Worm (Caenorhabditis elegans): ENCODE results near the gene syx-18.

Gene syx-18

DNA sequence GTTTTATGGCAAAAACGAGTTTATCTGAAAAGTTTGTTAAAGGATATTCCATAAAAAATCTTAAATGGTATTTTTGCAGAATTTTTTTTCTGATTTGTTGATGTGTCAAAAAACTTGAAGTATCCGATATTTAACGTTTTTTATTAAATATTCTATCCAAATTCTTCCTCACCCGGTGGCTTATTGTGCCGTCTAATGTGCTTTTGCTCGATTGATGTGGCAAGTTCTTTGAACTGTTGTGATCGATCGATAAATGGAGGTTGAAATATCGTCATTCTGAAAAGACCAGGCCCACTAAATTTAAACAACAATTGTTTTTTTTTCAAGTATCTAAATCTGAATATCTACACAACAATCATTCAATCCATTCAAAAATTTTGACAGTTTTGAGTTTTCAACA, at the start of gene syx-18 (continued):
- TF ChIP-seq lin-13 (GFP tag; optimal IDR thresholded peaks at IDR 0.05) (peak; percentile 8), ctbp-1 (GFP tag; IDR thresholded peaks at IDR 0.05) (no peak), nhr-41 (GFP tag; IDR thresholded peaks at IDR 0.05) (no peak), daf-8 (GFP tag; IDR thresholded peaks at IDR 0.05) (no peak), nhr-237 (tag; optimal IDR thresholded peaks at IDR 0.05) (no peak), ceh-82 (tag; optimal IDR thresholded peaks at IDR 0.05) (no peak), mep-1 (tag; optimal IDR thresholded peaks at IDR 0.05) (peak; percentile 17), nhr-11 (tag; optimal IDR thresholded peaks at IDR 0.05) (no peak), T26A8.4 (GFP tag; IDR thresholded peaks at IDR 0.05) (peak; percentile 40; the same call in 1 of the 2 replicates), dmd-8 (GFP tag; IDR thresholded peaks at IDR 0.05) (no peak), vab-7 (GFP tag; IDR thresholded peaks at IDR 0.05) (no peak), lir-3 (tag; optimal IDR thresholded peaks at IDR 0.05) (no peak), spr-1 (tag; optimal IDR thresholded peaks at IDR 0.05) (no peak), gei-8 (GFP tag; optimal IDR thresholded peaks at IDR 0.05) (no peak), lin-39 (tag; optimal IDR thresholded peaks at IDR 0.05) (no peak), pha-4 (GFP tag; IDR thresholded peaks at IDR 0.05) (no peak), pha-4 (tag; optimal IDR thresholded peaks at IDR 0.05) (no peak), attf-4 (tag; optimal IDR thresholded peaks at IDR 0.05) (no peak), cey-2 (tag; optimal IDR thresholded peaks at IDR 0.05; ENCODE audit: borderline replicate concordance, insufficient read depth) (no peak), ceh-28 (tag; optimal IDR thresholded peaks at IDR 0.05) (no peak), hmg-1.1 (GFP tag; IDR thresholded peaks at IDR 0.05) (no peak), F49E8.2 (tag; optimal IDR thresholded peaks at IDR 0.05; ENCODE audit: borderline replicate concordance) (no peak), nhr-102 (tag; optimal IDR thresholded peaks at IDR 0.05) (no peak), nhr-6 (tag; optimal IDR thresholded peaks at IDR 0.05) (no peak), pqm-1 (tag; optimal IDR thresholded peaks at IDR 0.05) (no peak), dve-1 (tag; optimal IDR thresholded peaks at IDR 0.05; ENCODE audit: insufficient read depth) (peak; percentile 34), nhr-10 (tag; optimal IDR thresholded peaks at IDR 0.05) (no peak), F37D6.2 (tag; optimal IDR thresholded peaks at IDR 0.05) (no peak), madf-5 (GFP tag; IDR thresholded peaks at IDR 0.05) (no peak), ZK546.5 (tag; optimal IDR thresholded peaks at IDR 0.05) (no peak)

DNA sequence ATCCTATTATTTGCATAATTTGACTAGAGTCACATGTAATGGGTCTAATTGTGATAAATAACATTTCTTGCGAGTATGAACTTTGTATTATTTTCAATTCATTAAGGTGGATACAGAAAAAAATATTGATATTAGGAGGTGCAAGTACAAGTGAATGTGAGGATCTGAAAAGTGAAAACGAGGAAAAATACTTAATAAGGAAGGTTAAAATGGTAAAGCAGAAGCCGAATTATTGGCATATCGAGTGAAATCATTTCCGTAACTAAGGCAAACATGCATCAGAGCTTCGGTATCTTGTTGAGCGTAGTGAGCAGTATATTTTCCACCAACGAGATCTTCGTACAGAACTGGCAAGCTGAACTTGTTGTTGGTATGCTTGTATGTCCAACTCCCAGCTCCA, 49.2 kb upstream of the syx-18 start:
- TF ChIP-seq lin-39 (tag; optimal IDR thresholded peaks at IDR 0.05) = no peak
- no peak for TF ChIP-seq egl-43 (GFP tag; IDR thresholded peaks at IDR 0.05)
- TF ChIP-seq aly-2 (tag; optimal IDR thresholded peaks at IDR 0.05) = no peak

DNA sequence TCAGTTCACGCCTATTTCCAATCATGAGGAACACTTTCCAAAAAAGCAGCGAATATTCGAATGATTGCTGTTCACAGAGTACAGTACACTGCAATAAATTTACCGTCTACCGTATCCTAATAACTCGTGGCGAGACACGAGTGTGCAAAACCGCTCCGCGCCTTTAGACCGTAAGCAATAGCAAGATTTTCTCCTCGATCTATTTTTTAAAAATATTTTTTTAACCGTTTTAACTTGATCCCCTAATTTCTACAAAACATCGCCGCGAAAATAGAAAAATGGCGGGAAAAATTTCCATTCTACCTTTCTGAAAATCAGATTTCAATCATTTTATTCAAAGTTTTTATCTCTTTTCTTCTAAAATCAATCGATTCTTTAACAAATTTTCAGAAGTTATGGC, 47.4 kb upstream of the syx-18 start, which contains the start of gene era-1:
Gene era-1 (plus strand): TSS at position 366 of the 400 bp plus-strand sequence.
- 0 out of 2 replicates have a peak, but pooled peaks have one; percentile 32 for TF ChIP-seq Y48G9A.11 (GFP tag; IDR thresholded peaks at IDR 0.05)
- no peak for TF ChIP-seq aly-2 (tag; optimal IDR thresholded peaks at IDR 0.05)

DNA sequence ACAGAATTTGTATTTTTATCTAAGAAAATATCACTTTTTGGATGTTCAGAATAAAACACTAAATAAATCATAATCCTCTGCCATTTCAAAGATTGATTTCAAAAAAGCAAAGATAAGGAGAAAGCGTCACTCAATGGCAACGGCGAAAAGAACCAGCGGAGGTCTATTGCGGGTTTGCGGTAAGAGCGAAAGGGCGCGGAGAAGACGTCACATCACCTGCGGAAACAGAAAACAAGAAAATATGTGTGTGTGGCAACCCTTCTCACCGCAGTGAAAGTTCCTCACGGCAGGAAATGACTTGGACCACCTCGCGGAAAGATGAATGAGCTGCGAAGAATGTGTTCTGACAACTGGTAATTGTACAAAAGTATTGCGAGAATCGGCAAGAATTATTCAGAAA, 44.6 kb upstream of the syx-18 start:
- TF ChIP-seq nhr-42 (GFP tag; IDR thresholded peaks at IDR 0.05) = no peak
- TF ChIP-seq tra-1 (GFP tag; IDR thresholded peaks at IDR 0.05) = no peak
- TF ChIP-seq skn-1 (tag; optimal IDR thresholded peaks at IDR 0.05) = no peak
- TF ChIP-seq mxl-3 (GFP tag; optimal IDR thresholded peaks at IDR 0.05) = peak; percentile 14
- TF ChIP-seq pqm-1 (tag; optimal IDR thresholded peaks at IDR 0.05) = no peak
